Fruit fly (Drosophila melanogaster) whole organism, embryonic: ENCODE results near the gene CG13720.

Source experiments
- ATbp ChIP-seq: fragments of 200-800 bp; sonication (Bioruptor generic); optimal IDR thresholded peaks from 2 replicates; lab custom pipeline; 2017; ENCODE audit warnings: missing biosample characterization, mild to moderate bottlenecking, missing genetic modification characterization, missing genetic modification reagents
- Awh ChIP-seq: fragments of 200-800 bp; sonication (Bioruptor generic); IDR thresholded peaks from 2 replicates; pipeline ENCODE4, ENCODE4 v1.3.6; 2022; ENCODE audit warnings: missing biosample characterization, missing genetic modification characterization
- Blimp-1 ChIP-seq: fragments of 200-800 bp; sonication (Bioruptor generic); optimal IDR thresholded peaks from 3 replicates; lab custom pipeline; 2018; ENCODE audit warnings: missing biosample characterization, missing genetic modification characterization, mild to moderate bottlenecking, moderate library complexity, missing genetic modification reagents
- CG10209 ChIP-seq: fragments of 200-800 bp; sonication (Bioruptor generic); optimal IDR thresholded peaks from 3 replicates; lab custom pipeline; 2017; ENCODE audit warnings: missing biosample characterization, mild to moderate bottlenecking, missing genetic modification characterization, missing genetic modification reagents
- CG11695 ChIP-seq: fragments of 200-800 bp; sonication (Bioruptor generic); IDR thresholded peaks from 3 replicates; pipeline ENCODE4 v1.3.6; 2022; ENCODE audit warnings: missing biosample characterization, missing genetic modification characterization
- CG12155 ChIP-seq: fragments of 200-800 bp; sonication (Bioruptor generic); optimal IDR thresholded peaks from 3 replicates; lab custom pipeline; 2016; ENCODE audit warnings: missing biosample characterization, missing genetic modification characterization
- CG13287 ChIP-seq: fragments of 200-800 bp; sonication (Bioruptor generic); IDR thresholded peaks from 2 replicates; pipeline ENCODE4 v1.3.6; 2022; ENCODE audit warnings: missing biosample characterization, missing genetic modification characterization; ENCODE audit not compliant: partially characterized antibody
- CG13424 ChIP-seq: fragments of 200-800 bp; sonication (Bioruptor generic); optimal IDR thresholded peaks from 2 replicates; lab custom pipeline; 2019; ENCODE audit warnings: missing biosample characterization, mild to moderate bottlenecking, missing genetic modification characterization, moderate library complexity
- CG14014 ChIP-seq: fragments of 200-800 bp; sonication (Bioruptor generic); IDR thresholded peaks from 2 replicates; pipeline ENCODE4 v1.3.6; 2022; ENCODE audit warnings: missing biosample characterization, missing genetic modification characterization
- CG14441 ChIP-seq: fragments of 200-800 bp; sonication (Bioruptor generic); IDR thresholded peaks from 2 replicates; pipeline ENCODE4 v1.3.6; 2022; ENCODE audit warnings: missing biosample characterization, missing genetic modification characterization
- CG15514 ChIP-seq: fragments of 200-800 bp; sonication (Bioruptor generic); optimal IDR thresholded peaks from 3 replicates; lab custom pipeline; 2017; ENCODE audit warnings: missing biosample characterization, missing genetic modification characterization, mild to moderate bottlenecking, moderate library complexity, missing genetic modification reagents
- CG18262 ChIP-seq: fragments of 200-800 bp; optimal IDR thresholded peaks from 3 replicates; lab custom pipeline; 2019; ENCODE audit warnings: missing biosample characterization, mild to moderate bottlenecking, missing genetic modification characterization, moderate library complexity
- CG18476 ChIP-seq: fragments of 200-800 bp; sonication (Bioruptor generic); optimal IDR thresholded peaks from 2 replicates; lab custom pipeline; 2016; ENCODE audit warnings: missing biosample characterization, mild to moderate bottlenecking, missing genetic modification characterization
- CG18599 ChIP-seq: fragments of 200-800 bp; sonication (Bioruptor generic); optimal IDR thresholded peaks from 3 replicates; lab custom pipeline; 2017; ENCODE audit warnings: missing biosample characterization, missing genetic modification characterization, mild to moderate bottlenecking, moderate library complexity, missing genetic modification reagents
- CG34422 ChIP-seq: fragments of 200-800 bp; sonication (Bioruptor generic); IDR thresholded peaks from 3 replicates; pipeline ENCODE4 v1.3.6; 2022; ENCODE audit warnings: missing biosample characterization, missing genetic modification characterization
- CG4404 ChIP-seq: fragments of 200-800 bp; sonication (Bioruptor generic); IDR thresholded peaks from 2 replicates; pipeline ENCODE4 v1.3.6; 2022; ENCODE audit warnings: missing biosample characterization, missing genetic modification characterization
- CG5953 ChIP-seq: fragments of 200-800 bp; sonication (Bioruptor generic); IDR thresholded peaks from 2 replicates; pipeline ENCODE4 v1.3.6; 2022; ENCODE audit warnings: missing biosample characterization, missing genetic modification characterization
- CG6175 ChIP-seq: fragments of 200-800 bp; sonication (Bioruptor generic); IDR thresholded peaks from 3 replicates; pipeline ENCODE4 v1.3.6; 2022; ENCODE audit warnings: missing biosample characterization, missing genetic modification characterization
- CG8924 ChIP-seq: fragments of 200-800 bp; optimal IDR thresholded peaks from 3 replicates; lab custom pipeline; 2019; ENCODE audit warnings: missing biosample characterization, mild to moderate bottlenecking, missing genetic modification characterization, moderate library complexity
- CG9609 ChIP-seq: fragments of 200-800 bp; sonication (Bioruptor generic); optimal IDR thresholded peaks from 3 replicates; lab custom pipeline; 2016; ENCODE audit warnings: missing biosample characterization, missing genetic modification characterization
- D19B ChIP-seq: fragments of 200-800 bp; sonication (Bioruptor generic); optimal IDR thresholded peaks from 2 replicates; lab custom pipeline; 2017; ENCODE audit warnings: missing biosample characterization, mild to moderate bottlenecking, missing genetic modification characterization
- Dp ChIP-seq: fragments of 200-800 bp; sonication (Bioruptor generic); optimal IDR thresholded peaks from 2 replicates; lab custom pipeline; 2018; ENCODE audit warnings: missing biosample characterization, mild to moderate bottlenecking, missing genetic modification characterization, moderate library complexity
- Drgx ChIP-seq: fragments of 200-800 bp; sonication (Bioruptor generic); IDR thresholded peaks from 2 replicates; pipeline ENCODE4 v1.3.6; 2022; ENCODE audit warnings: missing biosample characterization, missing genetic modification characterization
- E2f2 ChIP-seq: fragments of 200-800 bp; sonication (Bioruptor generic); IDR thresholded peaks from 2 replicates; pipeline ENCODE4 v1.3.6; 2022; ENCODE audit warnings: missing biosample characterization, missing genetic modification characterization
- Ets65A ChIP-seq: fragments of 200-800 bp; sonication (Bioruptor generic); peaks from one replicate; lab custom pipeline; 2016; ENCODE audit warnings: missing biosample characterization, missing genetic modification characterization
- Hmr ChIP-seq: fragments of 200-800 bp; sonication (Bioruptor generic); optimal IDR thresholded peaks from 3 replicates; lab custom pipeline; 2017; ENCODE audit warnings: mild to moderate bottlenecking, missing biosample characterization, missing genetic modification reagents, missing genetic modification characterization
- Kr ChIP-seq: fragments of 200-800 bp; sonication (Bioruptor generic); optimal IDR thresholded peaks from 2 replicates; lab custom pipeline; 2017; ENCODE audit warnings: missing biosample characterization, mild to moderate bottlenecking, missing genetic modification characterization
- Oli ChIP-seq: fragments of 200-800 bp; sonication (Bioruptor generic); optimal IDR thresholded peaks from 2 replicates; lab custom pipeline; 2018; ENCODE audit warnings: missing biosample characterization, mild to moderate bottlenecking, missing genetic modification characterization, moderate library complexity
- Poxn ChIP-seq: fragments of 200-800 bp; sonication (Bioruptor generic); IDR thresholded peaks from 2 replicates; pipeline ENCODE4 v1.3.6; 2022; ENCODE audit warnings: missing biosample characterization, missing genetic modification characterization
- ase ChIP-seq: fragments of 200-800 bp; sonication (Bioruptor generic); IDR thresholded peaks from 3 replicates; pipeline ENCODE4 v1.3.6; 2022; ENCODE audit warnings: missing biosample characterization, missing genetic modification characterization
- bsh ChIP-seq, 2 experiments: fragments of 200-800 bp; sonication (Bioruptor generic); optimal IDR thresholded peaks; 2 replicates each; lab custom pipeline; 2017 to 2018; ENCODE audit warnings: mild to moderate bottlenecking in 2 of 2, missing biosample characterization in 2 of 2, missing genetic modification characterization in 2 of 2, moderate library complexity in 1 of 2
- chinmo ChIP-seq: fragments of 200-800 bp; sonication (Bioruptor generic); IDR thresholded peaks from 4 replicates; pipeline ENCODE4 v1.3.6; 2022; ENCODE audit warnings: missing biosample characterization, missing genetic modification characterization; ENCODE audit not compliant: partially characterized antibody
- cwo ChIP-seq: fragments of 200-800 bp; sonication (Bioruptor generic); optimal IDR thresholded peaks from 3 replicates; lab custom pipeline; 2017; ENCODE audit warnings: missing biosample characterization, missing genetic modification characterization, mild to moderate bottlenecking, moderate library complexity, missing genetic modification reagents
- emc ChIP-seq: fragments of 200-800 bp; sonication (Bioruptor generic); optimal IDR thresholded peaks from 2 replicates; lab custom pipeline; 2016; ENCODE audit warnings: missing biosample characterization, missing genetic modification characterization
- gsb ChIP-seq: fragments of 200-800 bp; sonication (Bioruptor generic); IDR thresholded peaks from 2 replicates; pipeline ENCODE4 v1.3.6; 2022; ENCODE audit warnings: missing biosample characterization, missing genetic modification characterization
- jumu ChIP-seq: fragments of 200-800 bp; sonication (Bioruptor generic); optimal IDR thresholded peaks from 3 replicates; lab custom pipeline; 2016; ENCODE audit warnings: missing biosample characterization, missing genetic modification characterization
- ken ChIP-seq: fragments of 200-800 bp; sonication (Bioruptor generic); IDR thresholded peaks from 3 replicates; pipeline ENCODE4 v1.3.6; 2022; ENCODE audit warnings: missing biosample characterization, missing genetic modification characterization
- pzg ChIP-seq: fragments of 200-800 bp; sonication (Bioruptor generic); optimal IDR thresholded peaks from 3 replicates; lab custom pipeline; 2018; ENCODE audit warnings: missing biosample characterization, mild to moderate bottlenecking, missing genetic modification characterization, moderate library complexity
- rib ChIP-seq: fragments of 200-800 bp; sonication (Bioruptor generic); IDR thresholded peaks from 2 replicates; pipeline ENCODE4 v1.3.6; 2022; ENCODE audit warnings: missing biosample characterization, missing genetic modification characterization
- ro ChIP-seq: fragments of 200-800 bp; sonication (Bioruptor generic); IDR thresholded peaks from 2 replicates; pipeline ENCODE4 v1.3.6; 2022; ENCODE audit warnings: missing biosample characterization, missing genetic modification characterization
- run ChIP-seq: fragments of 200-800 bp; sonication (Bioruptor generic); optimal IDR thresholded peaks from 3 replicates; lab custom pipeline; 2018; ENCODE audit warnings: missing biosample characterization, mild to moderate bottlenecking, missing genetic modification characterization
- sens ChIP-seq: fragments of 200-800 bp; sonication (Bioruptor generic); peaks from one replicate; lab custom pipeline; 2016; ENCODE audit warnings: missing biosample characterization, missing genetic modification characterization
- seq ChIP-seq: fragments of 200-800 bp; sonication (Bioruptor generic); IDR thresholded peaks from 2 replicates; pipeline ENCODE4 v1.3.6; 2022; ENCODE audit warnings: missing biosample characterization, missing genetic modification characterization
- stwl ChIP-seq: fragments of 200-800 bp; sonication (Bioruptor generic); optimal IDR thresholded peaks from 3 replicates; lab custom pipeline; 2018; ENCODE audit warnings: missing biosample characterization, mild to moderate bottlenecking, missing genetic modification characterization, moderate library complexity
- sug ChIP-seq: fragments of 200-800 bp; optimal IDR thresholded peaks from 2 replicates; lab custom pipeline; 2019; ENCODE audit warnings: missing biosample characterization, mild to moderate bottlenecking, missing genetic modification characterization, moderate library complexity
- tgo ChIP-seq: fragments of 200-800 bp; sonication (Bioruptor generic); IDR thresholded peaks from 3 replicates; pipeline ENCODE4 v1.3.6; 2022; ENCODE audit warnings: missing biosample characterization, missing genetic modification characterization
- vvl ChIP-seq: fragments of 200-800 bp; sonication (Bioruptor generic); IDR thresholded peaks from 2 replicates; pipeline ENCODE4 v1.3.6; 2022; ENCODE audit warnings: missing biosample characterization, missing genetic modification characterization

CG13720 gene

DNA sequence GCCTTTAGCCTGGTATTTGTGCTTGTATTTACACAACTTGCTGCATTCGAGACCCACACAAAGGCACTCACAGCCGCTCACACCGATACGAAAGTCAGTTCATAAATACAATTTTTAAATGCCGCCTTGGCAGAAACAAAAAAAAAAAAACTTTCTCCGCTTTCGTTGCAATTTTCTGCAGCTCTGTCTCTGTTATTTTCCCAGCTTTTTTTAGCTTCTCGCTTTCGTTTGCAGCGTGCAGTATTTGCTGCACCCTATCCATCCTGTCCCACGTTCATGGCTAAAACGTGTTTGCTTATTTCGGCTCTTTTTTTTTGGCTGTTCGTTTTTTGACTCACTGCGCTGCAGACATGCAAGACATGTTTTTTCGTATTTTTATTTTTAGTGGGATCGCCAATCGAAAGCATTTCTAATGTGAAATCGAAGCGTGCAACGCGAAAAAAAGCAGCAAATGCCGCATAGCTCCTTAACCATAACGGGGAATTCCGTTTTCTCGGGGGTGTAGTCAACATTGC lies 19.2 kb upstream of the CG13720 start:
- TF ChIP-seq Blimp-1 (GFP tag; lab: Kevin White, UChicago) (peak; percentile 41), ro (GFP tag; lab: Robert Waterston, UW) (no peak)
- TF ChIP-seq, all 482 proteins: peak for 1

DNA sequence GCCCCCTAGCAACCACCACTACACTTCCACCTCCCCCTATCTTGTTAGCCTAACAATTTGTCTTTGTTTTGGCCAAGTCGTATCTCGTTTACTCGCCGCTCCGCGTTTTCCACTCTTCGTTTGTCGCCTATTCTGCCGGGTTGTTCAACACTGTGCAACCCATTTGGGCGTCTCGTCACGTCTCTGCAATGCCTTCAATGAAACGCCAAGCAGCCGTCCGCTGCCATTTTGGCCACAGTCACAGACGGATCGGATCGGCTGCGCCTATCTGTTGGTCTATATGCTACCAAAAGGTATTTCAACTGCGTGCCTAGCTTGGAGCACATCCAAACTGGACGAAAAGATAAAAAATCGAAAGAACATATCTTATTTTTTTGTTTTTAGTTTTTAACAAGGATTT lies 16.1 kb upstream of the CG13720 start:
- TF ChIP-seq Ets65A (GFP tag; lab: Kevin White, UChicago) (peak; percentile 59), emc (GFP tag; lab: Kevin White, UChicago) (no peak), CG6175 (GFP tag; lab: Robert Waterston, UW) (peak; percentile 44; the same call in 1 of the 3 replicates), chinmo (peak; percentile 85; the same call in 3 of the 4 replicates), Hmr (no peak), sug (no peak), CG12155 (no peak), Poxn (GFP tag; lab: Robert Waterston, UW) (no peak), gsb (GFP tag; lab: Robert Waterston, UW) (no peak), jumu (GFP tag; lab: Kevin White, UChicago) (no peak), tgo (0 out of 3 replicates have a peak, but pooled peaks have one; percentile 15), rib (GFP tag; lab: Robert Waterston, UW) (no peak), Awh (GFP tag; lab: Robert Waterston, UW) (0 out of 2 replicates have a peak, but pooled peaks have one; percentile 12), CG4404 (0 out of 2 replicates have a peak, but pooled peaks have one; percentile 7), ase (GFP tag; lab: Robert Waterston, UW) (0 out of 3 replicates have a peak, but pooled peaks have one; percentile 13), vvl (GFP tag; lab: Robert Waterston, UW) (0 out of 2 replicates have a peak, but pooled peaks have one; percentile 39), CG18599 (GFP tag; lab: Kevin White, UChicago) (no peak), cwo (no peak), CG18262 (no peak), Drgx (GFP tag; lab: Robert Waterston, UW) (0 out of 2 replicates have a peak, but pooled peaks have one; percentile 14), CG34422 (GFP tag; lab: Robert Waterston, UW) (no peak)

DNA sequence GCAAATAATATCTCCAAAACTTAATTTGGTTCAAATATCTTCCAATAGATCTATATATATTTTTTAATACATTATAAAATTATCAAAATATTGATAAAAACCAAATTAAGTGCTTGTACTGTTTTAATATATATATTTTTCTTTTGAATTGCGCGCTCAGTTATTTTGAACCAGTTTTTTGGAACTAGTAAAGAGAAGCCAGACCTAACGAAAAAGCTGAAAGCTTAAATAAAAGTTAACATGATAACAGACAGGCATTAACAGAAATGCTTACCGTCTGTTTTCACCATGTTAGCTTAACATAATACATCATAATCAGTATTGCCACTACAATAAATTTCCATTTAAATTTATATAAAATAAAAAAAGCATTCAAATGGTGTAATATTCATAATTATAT lies 10.0 kb upstream of the CG13720 start:
- TF ChIP-seq ken (no peak), pzg (GFP tag; lab: Kevin White, UChicago) (peak; percentile 13), CG13287 (GFP tag; lab: Robert Waterston, UW) (peak; percentile 67), CG15514 (peak; percentile 99), D19B (GFP tag; lab: Kevin White, UChicago) (no peak), E2f2 (GFP tag; lab: Robert Waterston, UW) (peak; percentile 92), Dp (GFP tag; lab: Kevin White, UChicago) (peak; percentile 91), run (tag; lab: Kevin White, UChicago) (no peak), CG5953 (GFP tag; lab: Robert Waterston, UW) (no peak), stwl (tag; lab: Kevin White, UChicago) (peak; percentile 31), CG9609 (GFP tag; lab: Kevin White, UChicago) (no peak), Kr (GFP tag; lab: Kevin White, UChicago) (no peak)

DNA sequence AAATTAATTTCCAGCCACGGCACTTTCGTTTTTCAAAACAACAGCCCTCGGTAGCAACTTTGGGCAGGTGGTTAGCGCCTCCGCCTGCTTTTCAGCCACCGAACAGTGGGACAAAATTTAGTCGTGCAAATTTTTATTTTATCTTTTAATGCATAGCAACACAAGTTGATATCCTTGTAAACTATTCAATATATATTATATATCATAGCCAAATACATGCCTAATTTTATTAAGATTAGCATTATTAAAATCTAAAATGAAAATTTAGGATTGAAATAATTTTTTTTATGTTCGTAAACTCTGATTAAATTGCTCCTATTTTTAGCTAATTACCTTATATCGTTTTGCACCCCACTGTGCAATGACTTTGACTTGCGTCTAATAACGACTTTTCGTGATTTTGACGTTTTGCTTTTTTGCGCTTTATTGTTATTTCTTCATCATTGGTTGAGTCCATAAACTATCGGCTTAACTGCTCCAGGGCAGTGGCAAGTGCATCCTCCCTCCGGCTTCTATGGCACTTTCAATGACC lies 8.7 kb upstream of the CG13720 start:
- TF ChIP-seq Oli (tag; lab: Kevin White, UChicago) (peak; percentile 34), CG13424 (tag; lab: Kevin White, UChicago) (peak; percentile 27), CG14014 (0 out of 2 replicates have a peak, but pooled peaks have one; percentile 29), ATbp (GFP tag; lab: Kevin White, UChicago) (peak; percentile 27), CG11695 (GFP tag; lab: Robert Waterston, UW) (0 out of 3 replicates have a peak, but pooled peaks have one; percentile 11), Blimp-1 (GFP tag; lab: Kevin White, UChicago) (peak; percentile 52), CG8924 (tag; lab: Kevin White, UChicago) (peak; percentile 12), bsh (GFP tag; optimal IDR thresholded peaks at IDR 0.05; lab: Kevin White, UChicago) (peak in 1 of 2 experiments; percentile 2), sens (GFP tag; lab: Kevin White, UChicago) (peak; percentile 56), CG18476 (GFP tag; lab: Kevin White, UChicago) (no peak), seq (GFP tag; lab: Robert Waterston, UW) (no peak), CG14441 (GFP tag; lab: Robert Waterston, UW) (no peak), CG10209 (GFP tag; lab: Kevin White, UChicago) (peak; percentile 5)
